Fruit fly (Drosophila melanogaster) whole organism, embryonic: ENCODE data around the gene CG33669.

ENCODE experiments used
- BtbVII ChIP-seq: fragments of 200-800 bp; sonication (Bioruptor generic); optimal IDR thresholded peaks from 3 replicates; lab custom pipeline; 2017; ENCODE audit warnings: missing biosample characterization, mild to moderate bottlenecking, missing genetic modification characterization
- CG34224 ChIP-seq: fragments of 200-800 bp; sonication (Bioruptor generic); IDR thresholded peaks from 3 replicates; pipeline ENCODE4 v1.3.6; 2022; ENCODE audit warnings: missing biosample characterization, missing genetic modification characterization; ENCODE audit not compliant: partially characterized antibody
- Dp ChIP-seq: fragments of 200-800 bp; sonication (Bioruptor generic); optimal IDR thresholded peaks from 2 replicates; lab custom pipeline; 2018; ENCODE audit warnings: missing biosample characterization, mild to moderate bottlenecking, missing genetic modification characterization, moderate library complexity
- Gug ChIP-seq: fragments of 200-800 bp; sonication (Bioruptor generic); IDR thresholded peaks from 4 replicates; pipeline ENCODE4 v1.3.6; 2022; ENCODE audit warnings: missing biosample characterization, missing genetic modification characterization
- ttk ChIP-seq: fragments of 200-800 bp; sonication (Bioruptor generic); IDR thresholded peaks from 2 replicates; pipeline ENCODE4 v2.1.2; 2022; ENCODE audit warnings: missing biosample characterization, missing genetic modification characterization

dm6 chrX:6354163-6354562 is 45.7 kb downstream of the CG33669 start:
- no peak for TF ChIP-seq Gug
- no peak for TF ChIP-seq CG34224 (GFP tag; lab: Robert Waterston, UW)
- TF ChIP-seq BtbVII (GFP tag; lab: Kevin White, UChicago), result no peak
- TF ChIP-seq ttk (GFP tag; lab: Robert Waterston, UW), result no peak
- TF ChIP-seq Dp (GFP tag; lab: Kevin White, UChicago), result no peak
